Worm (Caenorhabditis elegans) whole organism, early embryonic: Measurements from ENCODE around the gene W09H1.3.

Experiments used
- ama-1 ChIP-seq: fragments of 150-350 bp; optimal IDR thresholded peaks from 2 replicates; lab custom pipeline; 2014
- ceh-13 ChIP-seq: fragments of 200-800 bp; sonication (Bioruptor generic); optimal IDR thresholded peaks from 2 replicates; lab custom pipeline; 2018; ENCODE audit warnings: mild to moderate bottlenecking, missing genetic modification characterization, missing compliant biosample characterization
- tbx-11 ChIP-seq: fragments of 200-800 bp; sonication (Bioruptor generic); IDR thresholded peaks from 2 replicates; pipeline ENCODE4 v1.3.6; 2022; ENCODE audit warnings: missing genetic modification characterization, missing compliant biosample characterization

DNA sequence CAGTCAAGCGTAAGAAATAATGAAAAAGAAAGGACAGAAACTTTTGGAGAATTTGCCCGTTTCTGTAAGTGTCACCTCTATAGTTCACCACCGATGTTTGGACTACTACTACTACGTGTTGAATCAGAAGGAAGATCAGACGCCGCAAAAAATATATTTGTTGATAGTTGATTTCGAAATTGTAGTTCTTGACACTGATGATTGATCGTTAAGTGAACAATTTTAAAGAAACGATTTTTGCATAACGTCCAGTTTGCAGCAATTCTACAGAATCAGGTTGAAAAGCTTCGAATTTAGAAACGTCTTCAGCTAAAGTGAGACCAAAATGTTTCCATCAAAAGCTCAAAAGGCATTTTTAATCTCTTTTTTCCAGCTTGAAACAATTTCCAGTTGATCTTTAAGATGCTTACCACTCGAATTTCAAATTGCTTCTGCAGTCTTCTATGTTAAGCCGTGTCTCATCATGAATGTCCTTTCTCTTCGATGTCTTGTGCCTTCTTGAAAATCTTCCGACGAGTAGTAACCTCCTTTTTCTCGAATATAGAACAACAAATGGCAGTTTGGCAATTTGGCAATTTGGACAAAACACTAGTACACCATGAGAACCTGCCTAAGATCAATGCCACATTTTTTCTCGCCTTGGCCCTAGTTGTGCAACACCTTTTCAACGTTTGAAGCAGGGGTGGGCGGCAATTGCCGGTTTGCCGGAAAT lies 11.6 kb downstream of the W09H1.3 start:
- TF ChIP-seq ama-1 (lab: Kevin White, UChicago) = no peak
- TF ChIP-seq tbx-11 (GFP tag; lab: Robert Waterston, UW) = no peak
- TF ChIP-seq ceh-13 (GFP tag; lab: Kevin White, UChicago) = no peak
